Fruit fly (Drosophila melanogaster) whole organism, embryonic: ENCODE measurements around the gene pps.

ENCODE experiments used
- ATbp ChIP-seq: fragments of 200-800 bp; sonication (Bioruptor generic); optimal IDR thresholded peaks from 2 replicates; lab custom pipeline; 2017; ENCODE audit warnings: missing biosample characterization, mild to moderate bottlenecking, missing genetic modification characterization, missing genetic modification reagents
- Asciz ChIP-seq: fragments of 200-800 bp; sonication (Bioruptor generic); optimal IDR thresholded peaks from 2 replicates; lab custom pipeline; 2017; ENCODE audit warnings: missing biosample characterization, mild to moderate bottlenecking, missing genetic modification characterization, missing genetic modification reagents
- CG10366 ChIP-seq: fragments of 200-800 bp; sonication (Bioruptor generic); IDR thresholded peaks from 2 replicates; pipeline ENCODE4 v1.3.6; 2022; ENCODE audit warnings: missing biosample characterization, missing genetic modification characterization
- CG10565 ChIP-seq: fragments of 200-800 bp; sonication (Bioruptor generic); optimal IDR thresholded peaks from 3 replicates; lab custom pipeline; 2016; ENCODE audit warnings: missing biosample characterization, mild to moderate bottlenecking, missing genetic modification characterization
- CG10979 ChIP-seq: fragments of 200-800 bp; sonication (Bioruptor generic); optimal IDR thresholded peaks from 2 replicates; lab custom pipeline; 2018; ENCODE audit warnings: missing biosample characterization, mild to moderate bottlenecking, missing genetic modification characterization, moderate library complexity
- CG11695 ChIP-seq: fragments of 200-800 bp; sonication (Bioruptor generic); IDR thresholded peaks from 3 replicates; pipeline ENCODE4 v1.3.6; 2022; ENCODE audit warnings: missing biosample characterization, missing genetic modification characterization
- CG12155 ChIP-seq: fragments of 200-800 bp; sonication (Bioruptor generic); optimal IDR thresholded peaks from 3 replicates; lab custom pipeline; 2016; ENCODE audit warnings: missing biosample characterization, missing genetic modification characterization
- CG12299 ChIP-seq: fragments of 200-800 bp; sonication (Bioruptor generic); optimal IDR thresholded peaks from 2 replicates; lab custom pipeline; 2018; ENCODE audit warnings: missing biosample characterization, mild to moderate bottlenecking, missing genetic modification characterization
- CG13624 ChIP-seq: fragments of 200-800 bp; sonication (Bioruptor generic); optimal IDR thresholded peaks from 2 replicates; lab custom pipeline; 2016; ENCODE audit warnings: missing biosample characterization, missing genetic modification characterization
- CG14050 ChIP-seq: fragments of 200-800 bp; sonication (Bioruptor generic); IDR thresholded peaks from 3 replicates; pipeline ENCODE4 v1.3.6; 2022; ENCODE audit warnings: missing biosample characterization, missing genetic modification characterization
- CG1602 ChIP-seq: fragments of 200-800 bp; sonication (Bioruptor generic); optimal IDR thresholded peaks from 3 replicates; lab custom pipeline; 2016; ENCODE audit warnings: missing biosample characterization, missing genetic modification characterization
- CG18619 ChIP-seq: fragments of 200-800 bp; sonication (Bioruptor generic); optimal IDR thresholded peaks from 3 replicates; lab custom pipeline; 2017; ENCODE audit warnings: missing biosample characterization, mild to moderate bottlenecking, missing genetic modification characterization
- CG18764 ChIP-seq: fragments of 200-800 bp; sonication (Bioruptor generic); optimal IDR thresholded peaks from 3 replicates; lab custom pipeline; 2016; ENCODE audit warnings: missing biosample characterization, missing genetic modification characterization
- CG2889 ChIP-seq: fragments of 200-800 bp; sonication (Bioruptor generic); IDR thresholded peaks from 3 replicates; pipeline ENCODE4 v1.3.6; 2022; ENCODE audit warnings: missing biosample characterization, missing genetic modification characterization
- CG30403 ChIP-seq: fragments of 200-800 bp; sonication (Bioruptor generic); optimal IDR thresholded peaks from 3 replicates; lab custom pipeline; 2016; ENCODE audit warnings: missing biosample characterization, missing genetic modification characterization
- CG31388 ChIP-seq: fragments of 200-800 bp; sonication (Bioruptor generic); optimal IDR thresholded peaks from 2 replicates; lab custom pipeline; 2016; ENCODE audit warnings: missing biosample characterization, missing genetic modification characterization
- CG43689 ChIP-seq: fragments of 200-800 bp; sonication (Bioruptor generic); IDR thresholded peaks from 2 replicates; pipeline ENCODE4 v1.3.6; 2022; ENCODE audit warnings: missing biosample characterization, missing genetic modification characterization
- CG7556 ChIP-seq: fragments of 200-800 bp; sonication (Bioruptor generic); optimal IDR thresholded peaks from 2 replicates; lab custom pipeline; 2017; ENCODE audit warnings: missing biosample characterization, mild to moderate bottlenecking, missing genetic modification characterization
- CG7987 ChIP-seq: fragments of 200-800 bp; sonication (Bioruptor generic); optimal IDR thresholded peaks from 2 replicates; lab custom pipeline; 2018; ENCODE audit warnings: missing biosample characterization, mild to moderate bottlenecking, missing genetic modification characterization, moderate library complexity
- CG9797 ChIP-seq: fragments of 200-800 bp; sonication (Bioruptor generic); optimal IDR thresholded peaks from 3 replicates; lab custom pipeline; 2018; ENCODE audit warnings: missing biosample characterization, mild to moderate bottlenecking, missing genetic modification characterization
- CTCF ChIP-seq: fragments of 200-800 bp; sonication (Bioruptor generic); optimal IDR thresholded peaks from 2 replicates; lab custom pipeline; 2017; ENCODE audit warnings: missing biosample characterization, mild to moderate bottlenecking, missing genetic modification characterization, moderate library complexity
- CkIIα-i1 ChIP-seq: fragments of 200-800 bp; sonication (Bioruptor generic); IDR thresholded peaks from 2 replicates; pipeline ENCODE4 v1.3.6; 2022; ENCODE audit warnings: missing biosample characterization, missing genetic modification characterization
- CrebB ChIP-seq: fragments of 200-800 bp; sonication (Bioruptor generic); optimal IDR thresholded peaks from 3 replicates; lab custom pipeline; 2018; ENCODE audit warnings: missing biosample characterization, mild to moderate bottlenecking, missing genetic modification characterization
- D19B ChIP-seq: fragments of 200-800 bp; sonication (Bioruptor generic); optimal IDR thresholded peaks from 2 replicates; lab custom pipeline; 2017; ENCODE audit warnings: missing biosample characterization, mild to moderate bottlenecking, missing genetic modification characterization
- Dek ChIP-seq: fragments of 200-800 bp; sonication (Bioruptor generic); optimal IDR thresholded peaks from 3 replicates; lab custom pipeline; 2019; ENCODE audit warnings: missing biosample characterization, mild to moderate bottlenecking, missing genetic modification characterization, moderate library complexity
- HLH54F ChIP-seq: fragments of 200-800 bp; sonication (Bioruptor generic); optimal IDR thresholded peaks from 3 replicates; lab custom pipeline; 2016; ENCODE audit warnings: missing biosample characterization, missing genetic modification characterization
- HmgZ ChIP-seq: fragments of 200-800 bp; sonication (Bioruptor generic); optimal IDR thresholded peaks from 2 replicates; lab custom pipeline; 2018; ENCODE audit warnings: missing biosample characterization, mild to moderate bottlenecking, missing genetic modification characterization
- Hsf ChIP-seq: fragments of 200-800 bp; sonication (Bioruptor generic); optimal IDR thresholded peaks from 3 replicates; lab custom pipeline; 2016; ENCODE audit warnings: missing biosample characterization, missing genetic modification characterization
- Lim3 ChIP-seq: fragments of 200-800 bp; sonication (Bioruptor generic); IDR thresholded peaks from 2 replicates; pipeline ENCODE4 v1.3.6; 2022; ENCODE audit warnings: missing biosample characterization, missing genetic modification characterization
- MESR4 ChIP-seq: fragments of 200-800 bp; sonication (Bioruptor generic); optimal IDR thresholded peaks from 2 replicates; lab custom pipeline; 2018; ENCODE audit warnings: missing biosample characterization, mild to moderate bottlenecking, missing genetic modification characterization, moderate library complexity
- Nf-YC ChIP-seq: fragments of 200-800 bp; optimal IDR thresholded peaks from 3 replicates; lab custom pipeline; 2019; ENCODE audit warnings: missing biosample characterization, mild to moderate bottlenecking, missing genetic modification characterization, moderate library complexity
- NfI ChIP-seq: fragments of 200-800 bp; sonication (Bioruptor generic); optimal IDR thresholded peaks from 3 replicates; lab custom pipeline; 2018; ENCODE audit warnings: missing biosample characterization, mild to moderate bottlenecking, missing genetic modification characterization, moderate library complexity
- Six4 ChIP-seq: fragments of 200-800 bp; sonication (Bioruptor generic); optimal IDR thresholded peaks from 2 replicates; lab custom pipeline; 2016; ENCODE audit warnings: missing biosample characterization, missing genetic modification characterization
- ap ChIP-seq: fragments of 200-800 bp; sonication (Bioruptor generic); IDR thresholded peaks from 2 replicates; pipeline ENCODE4 v1.3.6; 2022; ENCODE audit warnings: missing biosample characterization, missing genetic modification characterization
- dimm ChIP-seq: fragments of 200-800 bp; sonication (Bioruptor generic); IDR thresholded peaks from 2 replicates; pipeline ENCODE4 v1.3.6; 2022; ENCODE audit warnings: missing biosample characterization, missing genetic modification characterization
- exex ChIP-seq: fragments of 200-800 bp; sonication (Bioruptor generic); optimal IDR thresholded peaks from 4 replicates; lab custom pipeline; 2018; ENCODE audit warnings: missing biosample characterization, mild to moderate bottlenecking, missing genetic modification characterization, moderate library complexity
- gem ChIP-seq: fragments of 200-800 bp; sonication (Bioruptor generic); optimal IDR thresholded peaks from 2 replicates; lab custom pipeline; 2019; ENCODE audit warnings: missing biosample characterization, mild to moderate bottlenecking, missing genetic modification characterization, moderate library complexity
- hbn ChIP-seq: fragments of 200-800 bp; sonication (Bioruptor generic); IDR thresholded peaks from 2 replicates; pipeline ENCODE4 v1.3.6; 2022; ENCODE audit warnings: missing biosample characterization, missing genetic modification characterization; ENCODE audit not compliant: partially characterized antibody
- inv ChIP-seq: fragments of 200-800 bp; sonication (Bioruptor generic); IDR thresholded peaks from 2 replicates; pipeline ENCODE4 v1.3.6; 2022; ENCODE audit warnings: missing biosample characterization, missing genetic modification characterization; ENCODE audit not compliant: partially characterized antibody
- kay ChIP-seq: fragments of 200-800 bp; sonication (Bioruptor generic); optimal IDR thresholded peaks from 2 replicates; lab custom pipeline; 2016; ENCODE audit warnings: missing biosample characterization, missing genetic modification characterization
- kni ChIP-seq: fragments of 200-800 bp; sonication (Bioruptor generic); optimal IDR thresholded peaks from 3 replicates; lab custom pipeline; 2017; ENCODE audit warnings: mild to moderate bottlenecking, missing biosample characterization, missing genetic modification reagents, missing genetic modification characterization
- nerfin-1 ChIP-seq: fragments of 200-800 bp; sonication (Bioruptor generic); optimal IDR thresholded peaks from 3 replicates; lab custom pipeline; 2019; ENCODE audit warnings: missing biosample characterization, mild to moderate bottlenecking, missing genetic modification characterization, moderate library complexity
- nom ChIP-seq: fragments of 200-800 bp; sonication (Bioruptor generic); optimal IDR thresholded peaks from 2 replicates; lab custom pipeline; 2017; ENCODE audit warnings: missing biosample characterization, missing genetic modification characterization, mild to moderate bottlenecking, moderate library complexity, missing genetic modification reagents
- p53 ChIP-seq: fragments of 200-800 bp; sonication (Bioruptor generic); optimal IDR thresholded peaks from 2 replicates; lab custom pipeline; 2016; ENCODE audit warnings: missing biosample characterization, missing genetic modification characterization
- pzg ChIP-seq: fragments of 200-800 bp; sonication (Bioruptor generic); optimal IDR thresholded peaks from 3 replicates; lab custom pipeline; 2018; ENCODE audit warnings: missing biosample characterization, mild to moderate bottlenecking, missing genetic modification characterization, moderate library complexity
- seq ChIP-seq: fragments of 200-800 bp; sonication (Bioruptor generic); IDR thresholded peaks from 2 replicates; pipeline ENCODE4 v1.3.6; 2022; ENCODE audit warnings: missing biosample characterization, missing genetic modification characterization
- sob ChIP-seq: fragments of 200-800 bp; sonication (Bioruptor generic); IDR thresholded peaks from 2 replicates; pipeline ENCODE4 v1.3.6; 2022; ENCODE audit warnings: missing biosample characterization, missing genetic modification characterization
- stwl ChIP-seq: fragments of 200-800 bp; sonication (Bioruptor generic); optimal IDR thresholded peaks from 3 replicates; lab custom pipeline; 2018; ENCODE audit warnings: missing biosample characterization, mild to moderate bottlenecking, missing genetic modification characterization, moderate library complexity
- unpg ChIP-seq: fragments of 200-800 bp; sonication (Bioruptor generic); optimal IDR thresholded peaks from 3 replicates; lab custom pipeline; 2018; ENCODE audit warnings: missing biosample characterization, mild to moderate bottlenecking, missing genetic modification characterization, moderate library complexity
- vvl ChIP-seq: fragments of 200-800 bp; sonication (Bioruptor generic); IDR thresholded peaks from 2 replicates; pipeline ENCODE4 v1.3.6; 2022; ENCODE audit warnings: missing biosample characterization, missing genetic modification characterization
- wdn ChIP-seq: fragments of 200-800 bp; sonication (Bioruptor generic); IDR thresholded peaks from 2 replicates; pipeline ENCODE4 v1.3.6; 2022; ENCODE audit warnings: missing biosample characterization, missing genetic modification characterization
- z ChIP-seq: fragments of 200-800 bp; sonication (Bioruptor generic); IDR thresholded peaks from 3 replicates; pipeline ENCODE4 v1.3.6; 2022; ENCODE audit warnings: missing biosample characterization, missing genetic modification characterization

Gene pps

DNA sequence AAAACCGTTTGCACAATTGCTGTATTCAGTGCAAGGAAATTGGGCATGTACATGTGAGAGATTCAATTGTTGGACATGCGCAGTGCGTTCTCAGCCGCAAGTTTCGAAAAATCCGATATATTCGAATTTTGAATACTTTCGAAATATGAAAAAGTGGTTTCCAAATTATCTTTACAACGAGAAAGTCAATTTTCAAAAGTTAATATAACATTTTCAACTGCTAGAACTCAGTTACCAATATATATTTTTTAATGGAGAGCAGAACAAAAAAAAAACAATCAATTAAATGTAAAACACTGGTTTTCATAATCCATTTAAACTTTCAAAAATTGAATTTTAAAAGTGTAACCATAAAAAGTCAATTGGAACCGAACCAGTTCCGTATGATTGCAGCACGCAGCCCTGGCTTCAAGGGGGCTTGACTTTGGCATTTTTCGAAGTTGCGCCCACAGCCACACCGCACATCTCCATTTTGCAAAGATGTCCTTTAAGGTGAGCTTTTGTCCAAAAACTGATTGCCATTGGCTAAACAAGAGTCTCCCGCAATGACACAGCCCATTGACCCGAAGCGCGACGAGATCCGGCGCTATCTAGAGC, 8.8 kb downstream of the pps start, which contains the start of the genes Scgbeta and CG17202 (continued):
- no peak for TF ChIP-seq CG43689
- TF ChIP-seq seq, result no peak
- TF ChIP-seq CG13624 (GFP tag; lab: Kevin White, UChicago), result peak; percentile 30
- TF ChIP-seq nom (GFP tag; lab: Kevin White, UChicago), result no peak
- TF ChIP-seq CG18619 (GFP tag; lab: Kevin White, UChicago), result peak; percentile 20
- no peak for TF ChIP-seq CG18764 (GFP tag; lab: Kevin White, UChicago)
- TF ChIP-seq unpg (GFP tag; lab: Kevin White, UChicago), result no peak
- peak; percentile 32 for TF ChIP-seq Dek
- TF ChIP-seq vvl (GFP tag; lab: Robert Waterston, UW), result no peak
- TF ChIP-seq Six4 (GFP tag; lab: Kevin White, UChicago), result no peak
- no peak for TF ChIP-seq ap (GFP tag; lab: Robert Waterston, UW)
- TF ChIP-seq CkIIα-i1 (GFP tag; lab: Robert Waterston, UW), result no peak
- TF ChIP-seq CG30403, result peak; percentile 37
- peak; percentile 79 for TF ChIP-seq CG9797 (GFP tag; lab: Kevin White, UChicago)
- TF ChIP-seq HmgZ, result peak; percentile 62
- peak; percentile 78 for TF ChIP-seq pzg (GFP tag; lab: Kevin White, UChicago)
- no peak for TF ChIP-seq D19B
- TF ChIP-seq Lim3, result no peak
- TF ChIP-seq CG12155 (GFP tag; lab: Kevin White, UChicago), result no peak
- TF ChIP-seq CG31388 (GFP tag; lab: Kevin White, UChicago), result no peak
- TF ChIP-seq gem (tag; lab: Kevin White, UChicago), result no peak
- TF ChIP-seq CG7987, result no peak
- TF ChIP-seq nerfin-1 (tag; lab: Kevin White, UChicago), result no peak
- TF ChIP-seq CG14050 (GFP tag; lab: Robert Waterston, UW), result no peak
- no peak for TF ChIP-seq NfI (GFP tag; lab: Kevin White, UChicago)
- TF ChIP-seq CG7556 (GFP tag; lab: Kevin White, UChicago), result no peak
- no peak for TF ChIP-seq CG2889
- peak; percentile 75 for TF ChIP-seq MESR4 (GFP tag; lab: Kevin White, UChicago)
- TF ChIP-seq stwl (tag; lab: Kevin White, UChicago), result peak; percentile 41
- TF ChIP-seq ATbp, result no peak
- no peak for TF ChIP-seq exex
- TF ChIP-seq Asciz (GFP tag; lab: Kevin White, UChicago), result no peak
- TF ChIP-seq CG1602 (GFP tag; lab: Kevin White, UChicago), result no peak
- peak; percentile 17 for TF ChIP-seq Hsf (GFP tag; lab: Kevin White, UChicago)
- no peak for TF ChIP-seq wdn (GFP tag; lab: Robert Waterston, UW)
- TF ChIP-seq CG10366 (GFP tag; lab: Robert Waterston, UW), result no peak
- TF ChIP-seq CG12299 (tag; lab: Kevin White, UChicago), result no peak
- no peak for TF ChIP-seq kay
- no peak for TF ChIP-seq CTCF (GFP tag; lab: Kevin White, UChicago)
- TF ChIP-seq kni, result no peak
- TF ChIP-seq dimm (GFP tag; lab: Robert Waterston, UW), result no peak
- no peak for TF ChIP-seq sob (GFP tag; lab: Robert Waterston, UW)
- no peak for TF ChIP-seq CG10979
- no peak for TF ChIP-seq hbn (GFP tag; lab: Robert Waterston, UW)
- TF ChIP-seq Nf-YC (tag; lab: Kevin White, UChicago), result no peak
- no peak for TF ChIP-seq CG10565
- no peak for TF ChIP-seq CG11695
- no peak for TF ChIP-seq HLH54F (GFP tag; lab: Kevin White, UChicago)
- no peak for TF ChIP-seq inv (GFP tag; lab: Robert Waterston, UW)
- TF ChIP-seq CrebB (tag; lab: Kevin White, UChicago), result no peak
- no peak for TF ChIP-seq p53 (GFP tag; lab: Kevin White, UChicago)
- no peak for TF ChIP-seq z (GFP tag; lab: Robert Waterston, UW)
